Fruit fly (Drosophila melanogaster) Kc167 (cell line): ENCODE data around the gene btsz.

Source experiments
- h ChIP-seq: fragments of >200 bp; optimal IDR thresholded peaks from 3 replicates; lab custom pipeline; 2018; ENCODE audit warnings: missing external identifiers
- insv ChIP-seq: fragments of >200 bp; optimal IDR thresholded peaks from 3 replicates; lab custom pipeline; 2018; ENCODE audit warnings: missing external identifiers
- psq ChIP-seq: fragments of >200 bp; optimal IDR thresholded peaks from 2 replicates; lab custom pipeline; 2017; ENCODE audit warnings: missing external identifiers

DNA sequence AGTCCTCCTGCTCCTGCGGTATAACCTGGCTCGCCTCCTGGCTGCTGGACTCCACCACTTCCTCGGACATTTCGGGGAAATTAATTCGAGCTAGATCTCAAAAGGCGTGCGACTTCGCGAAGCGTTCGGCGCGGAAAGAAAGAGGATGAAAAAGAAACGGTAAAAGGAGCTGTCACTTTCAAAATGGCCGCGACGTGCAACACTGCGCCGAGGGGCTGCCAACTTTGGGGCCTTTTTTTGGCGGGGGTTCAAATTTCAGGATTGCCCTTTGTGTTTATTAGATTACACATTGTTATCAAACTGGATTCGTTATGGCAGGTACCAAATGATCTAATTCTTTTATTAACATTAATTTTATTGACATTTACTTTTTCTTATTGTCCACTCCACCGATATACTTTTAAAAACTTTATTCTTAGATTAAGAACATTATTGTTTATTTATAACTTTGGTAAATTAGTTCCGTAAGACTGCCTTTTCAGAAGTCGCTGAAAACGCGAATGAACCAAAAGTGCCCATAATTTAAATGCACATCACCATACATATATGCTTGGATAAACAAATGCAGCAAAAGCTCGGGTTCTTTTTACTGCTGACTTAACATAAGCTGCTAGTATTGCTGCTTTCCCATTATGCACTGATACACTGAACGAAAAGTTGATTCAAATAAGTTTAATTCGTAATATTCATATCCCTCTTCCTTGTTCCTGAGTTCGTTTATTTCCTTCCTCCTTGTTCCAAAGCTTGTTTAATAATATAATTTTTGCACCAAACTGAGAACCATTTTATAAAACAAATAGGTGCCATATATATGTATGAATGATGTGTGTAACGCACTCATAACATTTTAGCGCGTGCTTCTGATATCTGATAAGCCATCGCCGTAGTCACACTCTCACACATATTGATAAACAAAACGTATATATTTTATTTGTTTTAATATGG is 26.4 kb upstream of the btsz start, which contains the start of gene RpS5b:
- no peak for TF ChIP-seq psq (lab: Kevin White, UChicago)
- no peak for TF ChIP-seq insv (lab: Kevin White, UChicago)
- TF ChIP-seq h (lab: Kevin White, UChicago) = no peak
